Worm (Caenorhabditis elegans) whole organism, L4/young adult: Measurements from ENCODE around the gene F31E3.6.

ENCODE experiments used
- dao-5 ChIP-seq: sonication (generic microtip); optimal IDR thresholded peaks from 2 replicates; lab custom pipeline; 2016; ENCODE audit warnings: missing genotype, missing genetic modification characterization, moderate library complexity, missing compliant biosample characterization
- him-1 ChIP-seq: sonication (generic microtip); optimal IDR thresholded peaks from 2 replicates; lab custom pipeline; 2016; ENCODE audit warnings: missing genotype, missing genetic modification reagents, missing genetic modification characterization, missing compliant biosample characterization

ce11 chrIII:6971662-6972284 lies 10.1 kb upstream of the F31E3.6 start, which contains the start of the genes eef-1A.1 and rfc-4:
- peak; percentile 80 for TF ChIP-seq him-1
- TF ChIP-seq dao-5 (tag; lab: Kevin White, UChicago): no peak
